Fruit fly (Drosophila melanogaster) whole organism, embryonic: Measurements from ENCODE around the gene Rbf.
A peak's percentile ranks its signal among the peaks of the same experiment; 100 is the strongest.

Source experiments
- Antp ChIP-seq: fragments of 200-800 bp; sonication (Bioruptor generic); optimal IDR thresholded peaks from 3 replicates; lab custom pipeline; 2016; ENCODE audit warnings: missing biosample characterization, missing genetic modification characterization
- Bteb2 ChIP-seq: fragments of 200-800 bp; sonication (Bioruptor generic); optimal IDR thresholded peaks from 2 replicates; lab custom pipeline; 2016; ENCODE audit warnings: missing biosample characterization, missing genetic modification characterization
- CG10462 ChIP-seq: fragments of 200-800 bp; sonication (Bioruptor generic); optimal IDR thresholded peaks from 2 replicates; lab custom pipeline; 2016; ENCODE audit warnings: missing biosample characterization, missing genetic modification characterization
- CG10654 ChIP-seq: fragments of 200-800 bp; sonication (Bioruptor generic); optimal IDR thresholded peaks from 2 replicates; lab custom pipeline; 2016; ENCODE audit warnings: missing biosample characterization, missing genetic modification characterization
- CG11723 ChIP-seq: fragments of 200-800 bp; sonication (Bioruptor generic); optimal IDR thresholded peaks from 2 replicates; lab custom pipeline; 2017; ENCODE audit warnings: missing biosample characterization, mild to moderate bottlenecking, missing genetic modification characterization
- CG12219 ChIP-seq: fragments of 200-800 bp; sonication (Bioruptor generic); optimal IDR thresholded peaks from 3 replicates; lab custom pipeline; 2018; ENCODE audit warnings: missing biosample characterization, mild to moderate bottlenecking, missing genetic modification characterization
- CG1233 ChIP-seq: fragments of 200-800 bp; sonication (Bioruptor generic); optimal IDR thresholded peaks from 4 replicates; lab custom pipeline; 2018; ENCODE audit warnings: missing biosample characterization, mild to moderate bottlenecking, missing genetic modification characterization
- CG12391 ChIP-seq: fragments of 200-800 bp; sonication (Bioruptor generic); optimal IDR thresholded peaks from 3 replicates; lab custom pipeline; 2018; ENCODE audit warnings: missing biosample characterization, mild to moderate bottlenecking, missing genetic modification characterization, moderate library complexity
- CG16813 ChIP-seq: fragments of 200-800 bp; sonication (Bioruptor generic); IDR thresholded peaks from 3 replicates; pipeline ENCODE4 v1.3.6; 2022; ENCODE audit warnings: missing biosample characterization, missing genetic modification characterization; ENCODE audit not compliant: partially characterized antibody
- CG2678 ChIP-seq: fragments of 200-800 bp; sonication (Bioruptor generic); optimal IDR thresholded peaks from 3 replicates; lab custom pipeline; 2019; ENCODE audit warnings: missing biosample characterization, mild to moderate bottlenecking, missing genetic modification characterization, moderate library complexity
- CG2875 ChIP-seq: fragments of 200-800 bp; sonication (Bioruptor generic); optimal IDR thresholded peaks from 2 replicates; lab custom pipeline; 2017; ENCODE audit warnings: missing biosample characterization, mild to moderate bottlenecking, missing genetic modification characterization, missing genetic modification reagents
- CG30020 ChIP-seq: fragments of 200-800 bp; optimal IDR thresholded peaks from 2 replicates; lab custom pipeline; 2019; ENCODE audit warnings: missing biosample characterization, mild to moderate bottlenecking, missing genetic modification characterization, moderate library complexity
- CG30403 ChIP-seq: fragments of 200-800 bp; sonication (Bioruptor generic); optimal IDR thresholded peaks from 3 replicates; lab custom pipeline; 2016; ENCODE audit warnings: missing biosample characterization, missing genetic modification characterization
- CG31224 ChIP-seq: fragments of 200-800 bp; sonication (Bioruptor generic); IDR thresholded peaks from 2 replicates; pipeline ENCODE4 v1.3.6; 2022; ENCODE audit warnings: missing biosample characterization, missing genetic modification characterization
- CG4617 ChIP-seq: fragments of 200-800 bp; sonication (Bioruptor generic); optimal IDR thresholded peaks from 3 replicates; lab custom pipeline; 2016; ENCODE audit warnings: missing biosample characterization, missing genetic modification characterization, borderline replicate concordance
- CG6175 ChIP-seq: fragments of 200-800 bp; sonication (Bioruptor generic); IDR thresholded peaks from 3 replicates; pipeline ENCODE4 v1.3.6; 2022; ENCODE audit warnings: missing biosample characterization, missing genetic modification characterization
- CG6854 ChIP-seq: fragments of 200-800 bp; sonication (Bioruptor generic); optimal IDR thresholded peaks from 3 replicates; lab custom pipeline; 2017; ENCODE audit warnings: missing biosample characterization, mild to moderate bottlenecking, missing genetic modification characterization
- CG7271 ChIP-seq: fragments of 200-800 bp; sonication (Bioruptor generic); optimal IDR thresholded peaks from 2 replicates; lab custom pipeline; 2018; ENCODE audit warnings: missing biosample characterization, mild to moderate bottlenecking, missing genetic modification characterization, moderate library complexity
- CG7987 ChIP-seq: fragments of 200-800 bp; sonication (Bioruptor generic); optimal IDR thresholded peaks from 2 replicates; lab custom pipeline; 2018; ENCODE audit warnings: missing biosample characterization, mild to moderate bottlenecking, missing genetic modification characterization, moderate library complexity
- CG8281 ChIP-seq: fragments of 200-800 bp; sonication (Bioruptor generic); optimal IDR thresholded peaks from 2 replicates; lab custom pipeline; 2018; ENCODE audit warnings: missing biosample characterization, mild to moderate bottlenecking, missing genetic modification characterization, moderate library complexity
- CG8359 ChIP-seq: fragments of 200-800 bp; sonication (Bioruptor generic); optimal IDR thresholded peaks from 2 replicates; lab custom pipeline; 2017; ENCODE audit warnings: missing biosample characterization, mild to moderate bottlenecking, missing genetic modification characterization, borderline replicate concordance
- Dref ChIP-seq: fragments of 200-800 bp; sonication (Bioruptor generic); IDR thresholded peaks from 2 replicates; pipeline ENCODE4 v1.3.6; 2022; ENCODE audit warnings: missing biosample characterization, missing genetic modification characterization
- Eip74EF ChIP-seq, 2 experiments: fragments of 200-800 bp in 1 of 2; fragments of >200 bp in 1 of 2; sonication (Bioruptor generic) in 1 of 2; optimal IDR thresholded peaks; 2 replicates each; lab custom pipeline; 2017 to 2019; ENCODE audit warnings: missing biosample characterization in 2 of 2, missing genetic modification characterization in 2 of 2, mild to moderate bottlenecking in 1 of 2, moderate library complexity in 1 of 2
- Kr ChIP-seq: fragments of 200-800 bp; sonication (Bioruptor generic); optimal IDR thresholded peaks from 2 replicates; lab custom pipeline; 2017; ENCODE audit warnings: missing biosample characterization, mild to moderate bottlenecking, missing genetic modification characterization
- Mrtf ChIP-seq: fragments of 200-800 bp; sonication (Bioruptor generic); IDR thresholded peaks from 3 replicates; pipeline ENCODE4 v1.3.6; 2022; ENCODE audit warnings: missing biosample characterization, missing genetic modification characterization
- NC2β ChIP-seq: fragments of 200-800 bp; sonication (Bioruptor generic); optimal IDR thresholded peaks from 2 replicates; lab custom pipeline; 2016; ENCODE audit warnings: missing biosample characterization, missing genetic modification characterization
- NfI ChIP-seq: fragments of 200-800 bp; sonication (Bioruptor generic); optimal IDR thresholded peaks from 3 replicates; lab custom pipeline; 2018; ENCODE audit warnings: missing biosample characterization, mild to moderate bottlenecking, missing genetic modification characterization, moderate library complexity
- Opbp ChIP-seq: fragments of 200-800 bp; sonication (Bioruptor generic); IDR thresholded peaks from 3 replicates; pipeline ENCODE4 v1.3.6; 2022; ENCODE audit warnings: missing biosample characterization, missing genetic modification characterization; ENCODE audit not compliant: partially characterized antibody
- Xrp1 ChIP-seq: fragments of 200-800 bp; sonication (Bioruptor generic); IDR thresholded peaks from 2 replicates; pipeline ENCODE4 v1.3.6; 2022; ENCODE audit warnings: missing biosample characterization, missing genetic modification characterization
- amos ChIP-seq: fragments of 200-800 bp; sonication (Bioruptor generic); IDR thresholded peaks from 2 replicates; pipeline ENCODE4 v1.3.6; 2022; ENCODE audit warnings: missing biosample characterization, missing genetic modification characterization; ENCODE audit not compliant: partially characterized antibody
- bowl ChIP-seq: fragments of 200-800 bp; sonication (Bioruptor generic); IDR thresholded peaks from 2 replicates; pipeline ENCODE4 v1.3.6; 2022; ENCODE audit warnings: missing biosample characterization, missing genetic modification characterization
- bsh ChIP-seq, 2 experiments: fragments of 200-800 bp; sonication (Bioruptor generic); optimal IDR thresholded peaks; 2 replicates each; lab custom pipeline; 2017 to 2018; ENCODE audit warnings: mild to moderate bottlenecking in 2 of 2, missing biosample characterization in 2 of 2, missing genetic modification characterization in 2 of 2, moderate library complexity in 1 of 2
- btn ChIP-seq: fragments of 200-800 bp; sonication (Bioruptor generic); optimal IDR thresholded peaks from 2 replicates; lab custom pipeline; 2016; ENCODE audit warnings: missing biosample characterization, missing genetic modification characterization
- caup ChIP-seq: fragments of 200-800 bp; sonication (Bioruptor generic); optimal IDR thresholded peaks from 3 replicates; lab custom pipeline; 2017; ENCODE audit warnings: missing biosample characterization, mild to moderate bottlenecking, missing genetic modification characterization, moderate library complexity; ENCODE audit not compliant: severe bottlenecking
- chn ChIP-seq: fragments of 200-800 bp; sonication (Bioruptor generic); optimal IDR thresholded peaks from 2 replicates; lab custom pipeline; 2016; ENCODE audit warnings: missing biosample characterization, missing genetic modification characterization
- croc ChIP-seq: fragments of 200-800 bp; sonication (Bioruptor generic); conservative IDR thresholded peaks from 3 replicates; pipeline ENCODE4 v1.3.6; 2022; ENCODE audit warnings: missing biosample characterization, missing genetic modification characterization
- disco-r ChIP-seq: fragments of 200-800 bp; sonication (Bioruptor generic); optimal IDR thresholded peaks from 2 replicates; lab custom pipeline; 2016; ENCODE audit warnings: missing biosample characterization, missing genetic modification characterization
- dm ChIP-seq: fragments of 200-800 bp; sonication (Bioruptor generic); optimal IDR thresholded peaks from 3 replicates; lab custom pipeline; 2016; ENCODE audit warnings: missing biosample characterization, missing genetic modification characterization
- dmrt99B ChIP-seq: fragments of 200-800 bp; sonication (Bioruptor generic); optimal IDR thresholded peaks from 2 replicates; lab custom pipeline; 2018; ENCODE audit warnings: missing biosample characterization, mild to moderate bottlenecking, missing genetic modification characterization, moderate library complexity
- esg ChIP-seq: fragments of 200-800 bp; sonication (Bioruptor generic); conservative IDR thresholded peaks from 2 replicates; pipeline ENCODE4 v1.3.6; 2022; ENCODE audit warnings: missing biosample characterization, missing genetic modification characterization
- grn ChIP-seq: fragments of 200-800 bp; sonication (Bioruptor generic); optimal IDR thresholded peaks from 3 replicates; lab custom pipeline; 2017; ENCODE audit warnings: missing biosample characterization, missing genetic modification characterization
- hth ChIP-seq: fragments of >200 bp; optimal IDR thresholded peaks from 2 replicates; lab custom pipeline; 2017; ENCODE audit warnings: inconsistent platforms
- maf-S ChIP-seq: fragments of 200-800 bp; sonication (Bioruptor generic); optimal IDR thresholded peaks from 2 replicates; lab custom pipeline; 2016; ENCODE audit warnings: missing biosample characterization, missing genetic modification characterization
- onecut ChIP-seq: fragments of 200-800 bp; sonication (Bioruptor generic); IDR thresholded peaks from 2 replicates; pipeline ENCODE4 v1.3.6; 2022; ENCODE audit warnings: missing biosample characterization, missing genetic modification characterization
- org-1 ChIP-seq: fragments of 200-800 bp; sonication (Bioruptor generic); optimal IDR thresholded peaks from 2 replicates; lab custom pipeline; 2017; ENCODE audit warnings: missing biosample characterization, missing genetic modification characterization
- pb ChIP-seq: fragments of 200-800 bp; sonication (Bioruptor generic); optimal IDR thresholded peaks from 3 replicates; lab custom pipeline; 2016; ENCODE audit warnings: missing biosample characterization, missing genetic modification characterization
- psq ChIP-seq: fragments of 200-800 bp; sonication (Bioruptor generic); optimal IDR thresholded peaks from 2 replicates; lab custom pipeline; 2017; ENCODE audit warnings: missing biosample characterization, missing genetic modification characterization
- schlank ChIP-seq: fragments of 200-800 bp; sonication (Bioruptor generic); optimal IDR thresholded peaks from 2 replicates; lab custom pipeline; 2018; ENCODE audit warnings: missing biosample characterization, mild to moderate bottlenecking, missing genetic modification characterization
- sqz ChIP-seq: fragments of 200-800 bp; sonication (Bioruptor generic); optimal IDR thresholded peaks from 3 replicates; lab custom pipeline; 2018; ENCODE audit warnings: missing biosample characterization, mild to moderate bottlenecking, missing genetic modification characterization
- tup ChIP-seq: fragments of 200-800 bp; sonication (Bioruptor generic); optimal IDR thresholded peaks from 2 replicates; lab custom pipeline; 2016; ENCODE audit warnings: missing biosample characterization, mild to moderate bottlenecking, missing genetic modification characterization, moderate library complexity
- zen ChIP-seq: fragments of 200-800 bp; sonication (Bioruptor generic); optimal IDR thresholded peaks from 3 replicates; lab custom pipeline; 2018; ENCODE audit warnings: missing biosample characterization, mild to moderate bottlenecking, missing genetic modification characterization, moderate library complexity

The Rbf gene

dm6 chrX:841941-842340 is 40.7 kb upstream of the Rbf start (continued):
- TF ChIP-seq caup (GFP tag; lab: Kevin White, UChicago) (peak; percentile 5), pb (GFP tag; lab: Kevin White, UChicago) (no peak), CG7987 (GFP tag; lab: Kevin White, UChicago) (no peak), croc (no peak), CG2678 (tag; lab: Kevin White, UChicago) (peak; percentile 35), CG10654 (GFP tag; lab: Kevin White, UChicago) (no peak), CG30403 (GFP tag; lab: Kevin White, UChicago) (no peak), dm (GFP tag; lab: Kevin White, UChicago) (no peak), tup (GFP tag; lab: Kevin White, UChicago) (no peak), bsh (GFP tag; optimal IDR thresholded peaks at IDR 0.05; lab: Kevin White, UChicago) (peak in 1 of 2 experiments; percentile 47), zen (no peak), CG2875 (GFP tag; lab: Kevin White, UChicago) (no peak), CG16813 (GFP tag; lab: Robert Waterston, UW) (no peak), disco-r (no peak), CG8359 (GFP tag; lab: Kevin White, UChicago) (no peak), Mrtf (GFP tag; lab: Robert Waterston, UW) (no peak), sqz (GFP tag; lab: Kevin White, UChicago) (no peak), psq (GFP tag; lab: Kevin White, UChicago) (no peak), Opbp (GFP tag; lab: Robert Waterston, UW) (no peak), CG4617 (GFP tag; lab: Kevin White, UChicago) (no peak), grn (GFP tag; lab: Kevin White, UChicago) (no peak), CG31224 (GFP tag; lab: Robert Waterston, UW) (no peak), esg (GFP tag; lab: Robert Waterston, UW) (no peak), Xrp1 (GFP tag; lab: Robert Waterston, UW) (peak; percentile 29; the same call in 1 of the 2 replicates), CG6854 (no peak), NfI (GFP tag; lab: Kevin White, UChicago) (no peak), dmrt99B (tag; lab: Kevin White, UChicago) (peak; percentile 48), CG8281 (tag; lab: Kevin White, UChicago) (no peak), Dref (GFP tag; lab: Robert Waterston, UW) (no peak), maf-S (GFP tag; lab: Kevin White, UChicago) (no peak), CG12391 (tag; lab: Kevin White, UChicago) (no peak), NC2β (GFP tag; lab: Kevin White, UChicago) (no peak), CG6175 (GFP tag; lab: Robert Waterston, UW) (no peak), schlank (tag; lab: Kevin White, UChicago) (no peak), Eip74EF (GFP tag; optimal IDR thresholded peaks at IDR 0.05; lab: Kevin White, UChicago) (no peak), CG30020 (tag; lab: Kevin White, UChicago) (no peak), chn (no peak), Bteb2 (GFP tag; lab: Kevin White, UChicago) (no peak), btn (no peak), CG7271 (tag; lab: Kevin White, UChicago) (no peak), org-1 (GFP tag; lab: Kevin White, UChicago) (no peak), hth (no peak), Antp (GFP tag; lab: Kevin White, UChicago) (peak; percentile 33), Kr (no peak), onecut (peak; percentile 12; the same call in 1 of the 2 replicates), amos (no peak), CG10462 (GFP tag; lab: Kevin White, UChicago) (no peak), CG1233 (no peak), CG12219 (no peak), CG11723 (GFP tag; lab: Kevin White, UChicago) (no peak), bowl (GFP tag; lab: Robert Waterston, UW) (no peak)
